Worm (Caenorhabditis elegans) whole organism, L4 larva: Measurements from ENCODE around the gene F19B2.6.
A peak's percentile ranks its signal among the peaks of the same experiment; 100 is the strongest.

Experiments used
- F10B5.3 ChIP-seq: sonication (generic microtip); optimal IDR thresholded peaks from 2 replicates; lab custom pipeline; 2016; ENCODE audit warnings: mild to moderate bottlenecking, missing genetic modification characterization, missing compliant biosample characterization
- R02D3.7 ChIP-seq: fragments of 150-350 bp; sonication (generic microtip); optimal IDR thresholded peaks from 3 replicates; lab custom pipeline; 2014; ENCODE audit warnings: missing biosample characterization, missing genetic modification characterization
- Y5F2A.4 ChIP-seq: fragments of 200-800 bp; sonication (Bioruptor generic); optimal IDR thresholded peaks from 2 replicates; lab custom pipeline; 2018; ENCODE audit warnings: mild to moderate bottlenecking, missing genetic modification characterization, missing compliant biosample characterization
- ZK546.5 ChIP-seq, 2 experiments: sonication (generic microtip); optimal IDR thresholded peaks; 2 replicates each; lab custom pipeline; 2017; ENCODE audit warnings: missing biosample characterization in 2 of 2, missing genetic modification characterization in 2 of 2
- aha-1 ChIP-seq: fragments of 150-350 bp; peaks from one replicate; lab custom pipeline; 2014; ENCODE audit warnings: missing biosample characterization, missing genetic modification characterization
- ceh-32 ChIP-seq: sonication (generic microtip); optimal IDR thresholded peaks from 2 replicates; lab custom pipeline; 2016; ENCODE audit warnings: mild to moderate bottlenecking, missing genetic modification characterization, missing compliant biosample characterization; ENCODE audit not compliant: poor library complexity
- ceh-44 ChIP-seq: fragments of 200-800 bp; sonication (Bioruptor generic); IDR thresholded peaks from 2 replicates; pipeline ENCODE4 v1.3.6; 2022; ENCODE audit warnings: missing genetic modification reagents, missing genetic modification characterization, missing compliant biosample characterization
- ceh-82 ChIP-seq: sonication (generic microtip); optimal IDR thresholded peaks from 2 replicates; lab custom pipeline; 2017; ENCODE audit warnings: missing biosample characterization, missing genetic modification characterization
- daf-16 ChIP-seq, 3 experiments: sonication (generic microtip); optimal IDR thresholded peaks; 2 replicates each; lab custom pipeline; 2016 to 2017; ENCODE audit warnings: missing genetic modification characterization in 3 of 3, missing genetic modification reagents in 3 of 3, mild to moderate bottlenecking in 2 of 3, missing compliant biosample characterization in 2 of 3, missing biosample characterization in 1 of 3, moderate library complexity in 1 of 3
- dpl-1 ChIP-seq: fragments of 150-350 bp; optimal IDR thresholded peaks from 2 replicates; lab custom pipeline; 2014; ENCODE audit warnings: missing biosample characterization, missing genetic modification reagents, missing genetic modification characterization
- dve-1 ChIP-seq: sonication (generic microtip); optimal IDR thresholded peaks from 2 replicates; lab custom pipeline; 2017; ENCODE audit warnings: antibody characterized with exemption, mild to moderate bottlenecking, missing genetic modification characterization, missing compliant biosample characterization; ENCODE audit not compliant: insufficient read depth
- egl-27 ChIP-seq: sonication (generic microtip); optimal IDR thresholded peaks from 3 replicates; lab custom pipeline; 2017; ENCODE audit warnings: missing biosample characterization, missing genetic modification reagents, missing genetic modification characterization
- hlh-30 ChIP-seq: sonication (generic microtip); optimal IDR thresholded peaks from 2 replicates; lab custom pipeline; 2017; ENCODE audit warnings: antibody characterized with exemption, mild to moderate bottlenecking, missing genetic modification characterization, missing compliant biosample characterization; ENCODE audit not compliant: insufficient read depth
- jun-1 ChIP-seq: fragments of 150-350 bp; optimal IDR thresholded peaks from 2 replicates; lab custom pipeline; 2014; ENCODE audit warnings: missing biosample characterization, missing genetic modification reagents, missing genetic modification characterization
- lin-38 ChIP-seq: fragments of 200-800 bp; sonication (Bioruptor generic); IDR thresholded peaks from 2 replicates; pipeline ENCODE4 v1.3.6; 2022; ENCODE audit warnings: missing genetic modification reagents, missing genetic modification characterization, missing compliant biosample characterization
- madf-5 ChIP-seq, 2 experiments: fragments of 200-800 bp; sonication (Bioruptor generic); IDR thresholded peaks; 2 replicates each; pipeline ENCODE4 v1.3.6; 2022; ENCODE audit warnings: missing compliant biosample characterization in 2 of 2, missing genetic modification characterization in 2 of 2
- mdt-29 ChIP-seq: fragments of 200-800 bp; sonication (Bioruptor generic); IDR thresholded peaks from 2 replicates; pipeline ENCODE4 v1.3.6; 2022; ENCODE audit warnings: missing genetic modification reagents, missing genetic modification characterization, missing compliant biosample characterization
- nhr-237 ChIP-seq: sonication (generic microtip); optimal IDR thresholded peaks from 2 replicates; lab custom pipeline; 2017; ENCODE audit warnings: missing biosample characterization, missing genetic modification characterization
- nhr-28 ChIP-seq: fragments of 150-350 bp; optimal IDR thresholded peaks from 2 replicates; lab custom pipeline; 2014; ENCODE audit warnings: missing biosample characterization, missing genetic modification characterization
- nhr-41 ChIP-seq: fragments of 200-800 bp; sonication (Bioruptor generic); IDR thresholded peaks from 2 replicates; pipeline ENCODE4 v1.3.6; 2022; ENCODE audit warnings: missing genetic modification reagents, missing genetic modification characterization, missing compliant biosample characterization
- nhr-6 ChIP-seq: fragments of 150-350 bp; optimal IDR thresholded peaks from 2 replicates; lab custom pipeline; 2014; ENCODE audit warnings: missing biosample characterization, missing genetic modification characterization
- php-3 ChIP-seq: fragments of 200-800 bp; sonication (Bioruptor generic); IDR thresholded peaks from 2 replicates; pipeline ENCODE4 v1.3.6; 2022; ENCODE audit warnings: missing genetic modification reagents, missing genetic modification characterization, missing compliant biosample characterization
- pqm-1 ChIP-seq: sonication (generic microtip); optimal IDR thresholded peaks from 2 replicates; lab custom pipeline; 2017; ENCODE audit warnings: missing biosample characterization, missing genetic modification characterization
- rbr-2 ChIP-seq: sonication (generic microtip); optimal IDR thresholded peaks from 2 replicates; lab custom pipeline; 2016; ENCODE audit warnings: missing genotype, missing genetic modification characterization, missing compliant biosample characterization
- saeg-2 ChIP-seq: fragments of 200-800 bp; sonication (Bioruptor generic); IDR thresholded peaks from 2 replicates; pipeline ENCODE4 v1.3.6; 2022; ENCODE audit warnings: missing genetic modification reagents, missing genetic modification characterization, missing compliant biosample characterization
- sdz-12 ChIP-seq: fragments of 200-800 bp; sonication (Bioruptor generic); optimal IDR thresholded peaks from 2 replicates; lab custom pipeline; 2018; ENCODE audit warnings: mild to moderate bottlenecking, missing genetic modification characterization, missing compliant biosample characterization
- tag-97 ChIP-seq: fragments of 200-800 bp; sonication (Bioruptor generic); IDR thresholded peaks from 2 replicates; pipeline ENCODE4 v1.3.6; 2022; ENCODE audit warnings: missing genetic modification characterization, missing compliant biosample characterization
- tra-1 ChIP-seq: fragments of 200-800 bp; sonication (Bioruptor generic); IDR thresholded peaks from 2 replicates; pipeline ENCODE4 v1.3.6; 2022; ENCODE audit warnings: missing genetic modification reagents, missing genetic modification characterization, missing compliant biosample characterization
- vab-7 ChIP-seq: fragments of 200-800 bp; sonication (Bioruptor generic); IDR thresholded peaks from 2 replicates; pipeline ENCODE4 v1.3.6; 2022; ENCODE audit warnings: missing genetic modification reagents, missing genetic modification characterization, missing compliant biosample characterization
- zfp-3 ChIP-seq: fragments of 200-800 bp; sonication (Bioruptor generic); conservative IDR thresholded peaks from 2 replicates; pipeline ENCODE4 v1.3.6; 2022; ENCODE audit warnings: missing genetic modification reagents, missing genetic modification characterization, missing compliant biosample characterization
- ztf-7 ChIP-seq: fragments of 150-350 bp; optimal IDR thresholded peaks from 2 replicates; lab custom pipeline; 2014; ENCODE audit warnings: missing biosample characterization, missing genetic modification characterization

F19B2.6 gene

ce11 chrV:20164059-20164892 is 6.0 kb downstream of the F19B2.6 start, which contains the start of gene F19B2.5 (continued):
- TF ChIP-seq hlh-30 (tag; lab: Kevin White, UChicago) (peak; percentile 69), dpl-1 (GFP tag; lab: Kevin White, UChicago) (peak; percentile 26), ZK546.5 (tag; optimal IDR thresholded peaks at IDR 0.05; lab: Kevin White, UChicago) (no peak), saeg-2 (peak; percentile 87; the same call in 1 of the 2 replicates), ztf-7 (tag; lab: Kevin White, UChicago) (peak; percentile 25), ceh-32 (no peak), nhr-41 (GFP tag; lab: Robert Waterston, UW) (0 out of 2 replicates have a peak, but pooled peaks have one; percentile 40)

DNA sequence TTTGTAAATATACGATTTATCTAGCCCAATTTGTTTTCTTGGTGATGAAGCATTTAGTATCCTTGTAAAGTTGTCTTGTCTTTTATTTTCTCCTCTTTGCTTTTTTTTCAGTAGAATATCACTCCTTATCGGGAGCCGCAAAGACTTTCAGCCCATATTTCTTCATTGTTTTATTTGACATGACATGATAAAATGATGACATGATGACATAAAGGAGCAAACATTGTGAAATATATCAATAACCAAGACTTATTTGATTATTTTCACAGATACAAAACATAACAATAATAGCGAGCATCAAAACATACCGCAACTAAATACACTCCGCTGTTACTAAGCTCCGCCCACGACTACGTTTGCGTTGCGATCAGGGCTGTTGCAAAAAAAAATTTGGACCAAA is 7.5 kb downstream of the F19B2.6 start:
- TF ChIP-seq madf-5 (GFP tag; IDR thresholded peaks at IDR 0.05; lab: Robert Waterston, UW), result no peak
- TF ChIP-seq aha-1 (tag; lab: Kevin White, UChicago), result peak; percentile 57
- TF ChIP-seq daf-16 (GFP tag; optimal IDR thresholded peaks at IDR 0.05; lab: Kevin White, UChicago), result no peak
- TF ChIP-seq daf-16 (tag; optimal IDR thresholded peaks at IDR 0.05; lab: Kevin White, UChicago), result peak; percentile 85
- peak; percentile 71 for TF ChIP-seq dve-1
- no peak for TF ChIP-seq F10B5.3 (tag; lab: Kevin White, UChicago)
- peak; percentile 16 for TF ChIP-seq pqm-1 (tag; lab: Kevin White, UChicago)
- TF ChIP-seq, all 104 proteins: peak for 4

DNA sequence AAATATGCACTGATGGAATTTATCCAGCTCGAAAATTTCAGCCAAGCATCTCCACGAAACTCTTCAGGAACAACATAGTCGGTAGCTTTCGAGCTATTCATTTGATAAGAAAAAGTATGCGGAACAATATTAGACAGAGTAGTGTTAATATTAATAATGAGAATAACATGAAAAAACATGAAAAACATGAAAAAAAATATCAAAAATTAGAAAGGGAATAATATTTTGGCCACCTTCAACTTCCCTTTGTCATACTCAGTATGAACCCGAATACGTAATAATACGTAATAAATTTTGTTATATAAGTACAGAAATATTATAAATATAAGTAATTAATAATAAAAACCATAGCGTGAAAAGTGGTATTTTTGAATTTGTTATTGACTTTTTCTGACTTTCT is 13.6 kb downstream of the F19B2.6 start, which contains the start of gene srw-39:
Gene srw-39, minus strand, starts transcription at position 101 of the 400 bp plus-strand sequence.
- TF ChIP-seq zfp-3 (GFP tag; lab: Robert Waterston, UW) (no peak), rbr-2 (tag; lab: Kevin White, UChicago) (no peak), php-3 (GFP tag; lab: Robert Waterston, UW) (no peak), nhr-41 (GFP tag; lab: Robert Waterston, UW) (no peak), lin-38 (GFP tag; lab: Robert Waterston, UW) (no peak), nhr-28 (tag; lab: Kevin White, UChicago) (no peak), F10B5.3 (tag; lab: Kevin White, UChicago) (no peak), sdz-12 (GFP tag; lab: Kevin White, UChicago) (no peak), dpl-1 (GFP tag; lab: Kevin White, UChicago) (no peak), tag-97 (GFP tag; lab: Robert Waterston, UW) (no peak), ceh-82 (tag; lab: Kevin White, UChicago) (no peak), ceh-44 (no peak), nhr-6 (no peak), nhr-237 (no peak), daf-16 (GFP tag; optimal IDR thresholded peaks at IDR 0.05; lab: Kevin White, UChicago) (no peak), daf-16 (tag; optimal IDR thresholded peaks at IDR 0.05; lab: Kevin White, UChicago) (no peak), mdt-29 (GFP tag; lab: Robert Waterston, UW) (no peak)

DNA sequence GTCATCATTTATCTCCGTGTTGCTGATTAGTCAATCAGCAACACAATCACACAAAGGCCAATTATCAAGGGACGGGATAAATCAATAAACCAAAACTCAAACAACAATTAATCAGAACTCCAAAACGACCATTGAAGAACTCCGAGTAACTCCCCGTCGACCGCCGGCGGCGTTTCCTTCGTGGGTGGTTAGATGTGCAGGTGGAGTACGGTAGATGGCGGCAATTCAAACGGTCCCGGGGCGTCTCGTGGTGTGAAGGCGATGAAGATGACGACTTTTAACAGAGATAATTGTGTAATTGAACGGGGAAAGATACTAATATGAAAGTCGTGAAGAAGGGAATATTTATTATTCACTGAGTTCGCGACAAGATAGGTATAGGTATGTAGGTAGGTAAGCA is 23.3 kb downstream of the F19B2.6 start:
- TF ChIP-seq tra-1, result peak; percentile 98

- TF ChIP-seq jun-1 (tag; lab: Kevin White, UChicago) (no peak), egl-27 (tag; lab: Kevin White, UChicago) (no peak), Y5F2A.4 (no peak), vab-7 (GFP tag; lab: Robert Waterston, UW) (no peak), R02D3.7 (tag; lab: Kevin White, UChicago) (no peak)
- TF ChIP-seq, all 104 proteins: peak for 0
Observed at ce11 chrV:20182311-20182710, 24.0 kb downstream of the F19B2.6 start.
